Worm (Caenorhabditis elegans) whole organism, young adult: Measurements from ENCODE around the gene gyf-1.

ENCODE experiments used
- B0019.2 ChIP-seq: fragments of 200-800 bp; sonication (Bioruptor generic); conservative IDR thresholded peaks from 2 replicates; pipeline ENCODE4 v1.3.6; 2022; ENCODE audit warnings: missing genetic modification reagents, missing genetic modification characterization, missing compliant biosample characterization
- C06A6.2 ChIP-seq: fragments of 200-800 bp; sonication (Bioruptor generic); conservative IDR thresholded peaks from 2 replicates; pipeline ENCODE4 v1.3.6; 2022; ENCODE audit warnings: missing genetic modification characterization, missing compliant biosample characterization
- F22D6.2 ChIP-seq: sonication (generic microtip); optimal IDR thresholded peaks from 2 replicates; lab custom pipeline; 2016; ENCODE audit warnings: mild to moderate bottlenecking, missing genetic modification characterization, missing compliant biosample characterization
- F33H1.4 ChIP-seq: fragments of 200-800 bp; sonication (Bioruptor generic); IDR thresholded peaks from 2 replicates; pipeline ENCODE4 v1.3.6; 2022; ENCODE audit warnings: missing genetic modification reagents, missing genetic modification characterization, missing compliant biosample characterization
- F39B2.1 ChIP-seq: fragments of 200-800 bp; sonication (Bioruptor generic); IDR thresholded peaks from 2 replicates; pipeline ENCODE4 v1.3.6; 2022; ENCODE audit warnings: missing genetic modification reagents, missing genetic modification characterization, missing compliant biosample characterization
- F52B5.7 ChIP-seq: sonication (generic microtip); optimal IDR thresholded peaks from 2 replicates; lab custom pipeline; 2016; ENCODE audit warnings: mild to moderate bottlenecking, missing genetic modification characterization, missing compliant biosample characterization
- F57A8.1 ChIP-seq: fragments of 200-800 bp; sonication (Bioruptor generic); optimal IDR thresholded peaks from 2 replicates; lab custom pipeline; 2018; ENCODE audit warnings: mild to moderate bottlenecking, missing genetic modification characterization, moderate library complexity, missing compliant biosample characterization
- Y67H2A.10 ChIP-seq: fragments of 200-800 bp; sonication (Bioruptor generic); conservative IDR thresholded peaks from 2 replicates; pipeline ENCODE4 v1.3.6; 2022; ENCODE audit warnings: missing genetic modification reagents, missing genetic modification characterization, missing compliant biosample characterization
- Y79H2A.3 ChIP-seq: fragments of 200-800 bp; sonication (Bioruptor generic); conservative IDR thresholded peaks from 2 replicates; pipeline ENCODE4 v1.3.6; 2022; ENCODE audit warnings: missing genetic modification reagents, missing genetic modification characterization, missing compliant biosample characterization
- ZK185.1 ChIP-seq: sonication (generic microtip); optimal IDR thresholded peaks from 2 replicates; lab custom pipeline; 2016; ENCODE audit warnings: mild to moderate bottlenecking, missing genetic modification characterization, missing compliant biosample characterization; ENCODE audit not compliant: poor library complexity, severe bottlenecking
- ama-1 ChIP-seq, 3 experiments: fragments of 150-350 bp in 1 of 3; sonication (generic microtip) in 2 of 3; optimal IDR thresholded peaks; 2 replicates each; lab custom pipeline; 2014 to 2018; ENCODE audit warnings: missing biosample characterization in 2 of 3, missing genetic modification characterization in 2 of 3, missing genetic modification reagents in 2 of 3
- aptf-3 ChIP-seq: fragments of 200-800 bp; sonication (Bioruptor generic); IDR thresholded peaks from 2 replicates; pipeline ENCODE4 v1.3.6; 2022; ENCODE audit warnings: missing genetic modification characterization, missing compliant biosample characterization
- attf-3 ChIP-seq: fragments of 200-800 bp; sonication (Bioruptor generic); conservative IDR thresholded peaks from 2 replicates; pipeline ENCODE4 v1.3.6; 2022; ENCODE audit warnings: missing genetic modification reagents, missing genetic modification characterization, missing compliant biosample characterization
- attf-5 ChIP-seq: fragments of 200-800 bp; sonication (Bioruptor generic); optimal IDR thresholded peaks from 2 replicates; lab custom pipeline; 2018; ENCODE audit warnings: mild to moderate bottlenecking, missing genetic modification characterization, missing compliant biosample characterization
- bed-1 ChIP-seq: fragments of 200-800 bp; sonication (Bioruptor generic); IDR thresholded peaks from 2 replicates; pipeline ENCODE4 v1.3.6; 2022; ENCODE audit warnings: missing genetic modification reagents, missing genetic modification characterization, missing compliant biosample characterization
- cebp-1 ChIP-seq, 2 experiments: fragments of 200-800 bp in 1 of 2; sonication (Bioruptor generic) in 1 of 2; sonication (generic microtip) in 1 of 2; IDR thresholded peaks in 1 of 2; optimal IDR thresholded peaks in 1 of 2; 2 replicates each; pipeline versions ENCODE4 v1.3.6 to Lab custom; 2017 to 2022; ENCODE audit warnings: missing compliant biosample characterization in 2 of 2, missing genetic modification characterization in 2 of 2, mild to moderate bottlenecking in 1 of 2, missing genetic modification reagents in 1 of 2, moderate library complexity in 1 of 2
- ceh-27 ChIP-seq: fragments of 200-800 bp; sonication (Bioruptor generic); optimal IDR thresholded peaks from 2 replicates; lab custom pipeline; 2018; ENCODE audit warnings: mild to moderate bottlenecking, missing genetic modification characterization, moderate library complexity, missing compliant biosample characterization
- ceh-79 ChIP-seq: sonication (generic microtip); optimal IDR thresholded peaks from 2 replicates; lab custom pipeline; 2017; ENCODE audit warnings: mild to moderate bottlenecking, missing genetic modification characterization, missing compliant biosample characterization
- ceh-91 ChIP-seq: fragments of 200-800 bp; sonication (Bioruptor generic); IDR thresholded peaks from 2 replicates; pipeline ENCODE4 v1.3.6; 2022; ENCODE audit warnings: missing genetic modification reagents, missing genetic modification characterization, missing compliant biosample characterization
- dpl-1 ChIP-seq: fragments of 150-350 bp; optimal IDR thresholded peaks from 2 replicates; lab custom pipeline; 2014; ENCODE audit warnings: missing biosample characterization, missing genetic modification reagents, missing genetic modification characterization
- egl-18 ChIP-seq: fragments of 200-800 bp; sonication (Bioruptor generic); IDR thresholded peaks from 2 replicates; pipeline ENCODE4 v1.3.6; 2022; ENCODE audit warnings: missing genetic modification reagents, missing genetic modification characterization, missing compliant biosample characterization
- egl-44 ChIP-seq: fragments of 200-800 bp; sonication (Bioruptor generic); IDR thresholded peaks from 2 replicates; pipeline ENCODE4 v1.3.6; 2022; ENCODE audit warnings: missing genetic modification reagents, missing genetic modification characterization, missing compliant biosample characterization
- egrh-3 ChIP-seq: fragments of 200-800 bp; sonication (Bioruptor generic); IDR thresholded peaks from 2 replicates; pipeline ENCODE4 v1.3.6; 2022; ENCODE audit warnings: missing genetic modification reagents, missing genetic modification characterization, missing compliant biosample characterization
- fkh-3 ChIP-seq: sonication (generic microtip); optimal IDR thresholded peaks from 2 replicates; lab custom pipeline; 2016; ENCODE audit warnings: mild to moderate bottlenecking, missing genetic modification characterization, missing compliant biosample characterization
- gei-17 ChIP-seq: fragments of 200-800 bp; sonication (Bioruptor generic); optimal IDR thresholded peaks from 2 replicates; lab custom pipeline; 2018; ENCODE audit warnings: mild to moderate bottlenecking, missing genetic modification characterization, missing compliant biosample characterization
- him-1 ChIP-seq: sonication (generic microtip); optimal IDR thresholded peaks from 2 replicates; lab custom pipeline; 2016; ENCODE audit warnings: missing genotype, missing genetic modification reagents, missing genetic modification characterization, missing compliant biosample characterization
- hlh-12 ChIP-seq: sonication (generic microtip); optimal IDR thresholded peaks from 2 replicates; lab custom pipeline; 2016; ENCODE audit warnings: missing genetic modification characterization, missing compliant biosample characterization
- hmg-1.2 ChIP-seq: fragments of 200-800 bp; sonication (Bioruptor generic); IDR thresholded peaks from 2 replicates; pipeline ENCODE4 v1.3.6; 2022; ENCODE audit warnings: missing genetic modification reagents, missing genetic modification characterization, missing compliant biosample characterization
- hrde-1 ChIP-seq: sonication (generic microtip); optimal IDR thresholded peaks from 2 replicates; lab custom pipeline; 2016; ENCODE audit warnings: missing genetic modification characterization, mild to moderate bottlenecking, missing compliant biosample characterization, moderate library complexity, missing genotype, missing genetic modification reagents, borderline replicate concordance
- let-526 ChIP-seq: fragments of 200-800 bp; sonication (Bioruptor generic); IDR thresholded peaks from 2 replicates; pipeline ENCODE4 v1.3.6; 2022; ENCODE audit warnings: missing genetic modification reagents, missing genetic modification characterization, missing compliant biosample characterization
- let-607 ChIP-seq, 2 experiments: fragments of 200-800 bp in 1 of 2; sonication (Bioruptor generic) in 1 of 2; sonication (generic microtip) in 1 of 2; optimal IDR thresholded peaks; 2 replicates each; lab custom pipeline; 2016 to 2018; ENCODE audit warnings: mild to moderate bottlenecking in 2 of 2, missing compliant biosample characterization in 2 of 2, missing genetic modification characterization in 2 of 2, moderate library complexity in 2 of 2, missing genotype in 1 of 2
- lin-26 ChIP-seq: fragments of 200-800 bp; sonication (Bioruptor generic); IDR thresholded peaks from 2 replicates; pipeline ENCODE4 v1.3.6; 2022; ENCODE audit warnings: missing genetic modification reagents, missing genetic modification characterization, missing compliant biosample characterization
- lin-40 ChIP-seq: sonication (generic microtip); optimal IDR thresholded peaks from 2 replicates; lab custom pipeline; 2016; ENCODE audit warnings: missing genetic modification characterization, mild to moderate bottlenecking, missing compliant biosample characterization, missing genotype, missing genetic modification reagents
- madf-8 ChIP-seq: fragments of 200-800 bp; sonication (Bioruptor generic); conservative IDR thresholded peaks from 2 replicates; pipeline ENCODE4 v1.3.6; 2022; ENCODE audit warnings: missing genetic modification reagents, missing genetic modification characterization, missing compliant biosample characterization
- mcd-1 ChIP-seq: fragments of 200-800 bp; sonication (Bioruptor generic); IDR thresholded peaks from 2 replicates; pipeline ENCODE4 v1.3.6; 2022; ENCODE audit warnings: missing genetic modification reagents, missing genetic modification characterization, missing compliant biosample characterization
- mes-4 ChIP-seq: sonication (generic microtip); optimal IDR thresholded peaks from 2 replicates; lab custom pipeline; 2016; ENCODE audit warnings: missing genotype, missing genetic modification characterization, missing compliant biosample characterization
- nfya-2 ChIP-seq: fragments of 200-800 bp; sonication (Bioruptor generic); IDR thresholded peaks from 2 replicates; pipeline ENCODE4 v1.3.6; 2022; ENCODE audit warnings: missing genetic modification reagents, missing genetic modification characterization, missing compliant biosample characterization
- nhr-27 ChIP-seq: fragments of 200-800 bp; sonication (Bioruptor generic); optimal IDR thresholded peaks from 2 replicates; lab custom pipeline; 2018; ENCODE audit warnings: mild to moderate bottlenecking, missing genetic modification characterization, moderate library complexity, missing compliant biosample characterization
- nhr-80 ChIP-seq: sonication (generic microtip); optimal IDR thresholded peaks from 2 replicates; lab custom pipeline; 2016; ENCODE audit warnings: missing genetic modification characterization, missing compliant biosample characterization
- repo-1 ChIP-seq: sonication (generic microtip); optimal IDR thresholded peaks from 2 replicates; lab custom pipeline; 2017; ENCODE audit warnings: mild to moderate bottlenecking, missing genetic modification characterization, missing compliant biosample characterization
- sea-2 ChIP-seq: fragments of 200-800 bp; sonication (Bioruptor generic); IDR thresholded peaks from 2 replicates; pipeline ENCODE4 v1.3.6; 2022; ENCODE audit warnings: missing genetic modification characterization, missing compliant biosample characterization
- snpc-1.3 ChIP-seq: sonication (generic microtip); optimal IDR thresholded peaks from 2 replicates; lab custom pipeline; 2017; ENCODE audit warnings: missing genetic modification characterization, mild to moderate bottlenecking, missing compliant biosample characterization, antibody characterized with exemption, moderate library complexity, missing genotype, missing genetic modification reagents; ENCODE audit not compliant: insufficient read depth
- snpc-3.4 ChIP-seq: sonication (generic microtip); optimal IDR thresholded peaks from 2 replicates; lab custom pipeline; 2017; ENCODE audit warnings: missing genetic modification characterization, mild to moderate bottlenecking, missing compliant biosample characterization, antibody characterized with exemption, moderate library complexity, missing genotype, missing genetic modification reagents
- sptf-2 ChIP-seq: fragments of 200-800 bp; sonication (Bioruptor generic); optimal IDR thresholded peaks from 2 replicates; lab custom pipeline; 2018; ENCODE audit warnings: mild to moderate bottlenecking, missing genetic modification characterization, missing compliant biosample characterization
- unc-130 ChIP-seq: sonication (generic microtip); optimal IDR thresholded peaks from 2 replicates; lab custom pipeline; 2016; ENCODE audit warnings: missing genetic modification reagents, missing genetic modification characterization, missing compliant biosample characterization
- zim-3 ChIP-seq: sonication (generic microtip); optimal IDR thresholded peaks from 2 replicates; lab custom pipeline; 2017; ENCODE audit warnings: mild to moderate bottlenecking, missing genetic modification characterization, moderate library complexity, missing compliant biosample characterization
- ztf-18 ChIP-seq: sonication (generic microtip); optimal IDR thresholded peaks from 2 replicates; lab custom pipeline; 2016; ENCODE audit warnings: missing genotype, mild to moderate bottlenecking, missing genetic modification characterization, missing compliant biosample characterization
- ztf-6 ChIP-seq: fragments of 200-800 bp; sonication (Bioruptor generic); IDR thresholded peaks from 2 replicates; pipeline ENCODE4 v1.3.6; 2022; ENCODE audit warnings: missing genetic modification reagents, missing genetic modification characterization, missing compliant biosample characterization

gyf-1 gene

DNA sequence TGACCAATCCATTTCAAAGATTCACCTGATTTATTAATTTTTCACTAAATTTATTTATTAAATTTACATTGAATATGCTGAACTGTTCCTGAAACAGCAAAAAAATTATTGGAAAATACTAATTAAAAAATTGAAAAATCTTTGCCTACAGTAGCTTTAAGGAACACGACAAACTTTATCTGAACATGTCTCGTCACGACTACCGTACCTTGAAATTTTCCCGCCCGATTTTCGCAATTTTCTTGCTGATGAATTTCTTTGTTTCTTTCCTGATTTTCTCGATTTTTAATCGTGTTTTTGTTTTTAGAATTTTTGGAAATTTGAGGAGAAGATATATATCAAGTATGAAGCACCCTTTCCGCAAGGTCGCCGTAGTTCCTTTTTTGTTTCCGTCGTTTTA, 1.1 kb upstream of the gyf-1 start:
- no peak for TF ChIP-seq gei-17
- TF ChIP-seq aptf-3, result no peak
- no peak for TF ChIP-seq sptf-2 (GFP tag; lab: Kevin White, UChicago)
- no peak for TF ChIP-seq F39B2.1
- no peak for TF ChIP-seq hmg-1.2 (GFP tag; lab: Robert Waterston, UW)
- no peak for TF ChIP-seq ztf-18 (tag; lab: Kevin White, UChicago)
- TF ChIP-seq F57A8.1 (GFP tag; lab: Kevin White, UChicago), result no peak
- TF ChIP-seq ceh-79 (tag; lab: Kevin White, UChicago), result no peak
- no peak for TF ChIP-seq lin-26 (GFP tag; lab: Robert Waterston, UW)
- TF ChIP-seq Y67H2A.10 (GFP tag; lab: Robert Waterston, UW), result no peak
- no peak for TF ChIP-seq fkh-3 (tag; lab: Kevin White, UChicago)
- TF ChIP-seq nhr-80 (tag; lab: Kevin White, UChicago), result no peak
- TF ChIP-seq egl-18 (GFP tag; lab: Robert Waterston, UW), result no peak
- TF ChIP-seq F22D6.2 (tag; lab: Kevin White, UChicago), result no peak
- TF ChIP-seq hlh-12, result no peak
- TF ChIP-seq ceh-27 (GFP tag; lab: Kevin White, UChicago), result no peak
- TF ChIP-seq C06A6.2 (GFP tag; lab: Robert Waterston, UW), result no peak
- TF ChIP-seq lin-40 (tag; lab: Kevin White, UChicago), result no peak
- no peak for TF ChIP-seq F52B5.7 (tag; lab: Kevin White, UChicago)
- no peak for TF ChIP-seq ama-1 (optimal IDR thresholded peaks at IDR 0.05; lab: Kevin White, UChicago)
- TF ChIP-seq ama-1 (GFP tag; optimal IDR thresholded peaks at IDR 0.05; lab: Kevin White, UChicago), result no peak
- no peak for TF ChIP-seq let-607 (tag; optimal IDR thresholded peaks at IDR 0.05; lab: Kevin White, UChicago)
- TF ChIP-seq hrde-1 (tag; lab: Kevin White, UChicago), result no peak
- TF ChIP-seq ztf-6, result no peak
- TF ChIP-seq egrh-3, result no peak
- no peak for TF ChIP-seq ZK185.1 (tag; lab: Kevin White, UChicago)
- no peak for TF ChIP-seq B0019.2 (GFP tag; lab: Robert Waterston, UW)
- no peak for TF ChIP-seq sea-2 (GFP tag; lab: Robert Waterston, UW)
- TF ChIP-seq mes-4 (tag; lab: Kevin White, UChicago), result no peak
- no peak for TF ChIP-seq attf-3 (GFP tag; lab: Robert Waterston, UW)
- peak; percentile 34 for TF ChIP-seq snpc-3.4 (tag; lab: Kevin White, UChicago)
- no peak for TF ChIP-seq let-526 (GFP tag; lab: Robert Waterston, UW)
- no peak for TF ChIP-seq nhr-27 (tag; lab: Kevin White, UChicago)
- no peak for TF ChIP-seq egl-44 (GFP tag; lab: Robert Waterston, UW)
- TF ChIP-seq dpl-1 (GFP tag; lab: Kevin White, UChicago), result peak; percentile 62
- no peak for TF ChIP-seq cebp-1 (GFP tag; IDR thresholded peaks at IDR 0.05; lab: Robert Waterston, UW)
- no peak for TF ChIP-seq cebp-1 (tag; optimal IDR thresholded peaks at IDR 0.05; lab: Kevin White, UChicago)
- TF ChIP-seq nfya-2 (GFP tag; lab: Robert Waterston, UW), result no peak
- no peak for TF ChIP-seq him-1 (tag; lab: Kevin White, UChicago)
- no peak for TF ChIP-seq unc-130 (GFP tag; lab: Kevin White, UChicago)
- TF ChIP-seq madf-8, result peak; percentile 82
- TF ChIP-seq attf-5 (GFP tag; lab: Kevin White, UChicago), result no peak
- no peak for TF ChIP-seq bed-1
- no peak for TF ChIP-seq snpc-1.3 (tag; lab: Kevin White, UChicago)
- no peak for TF ChIP-seq repo-1 (tag; lab: Kevin White, UChicago)
- no peak for TF ChIP-seq mcd-1 (GFP tag; lab: Robert Waterston, UW)
- TF ChIP-seq F33H1.4 (GFP tag; lab: Robert Waterston, UW), result peak; percentile 89
- peak; percentile 47; the same call in 1 of the 2 replicates for TF ChIP-seq ceh-91 (GFP tag; lab: Robert Waterston, UW)
- no peak for TF ChIP-seq Y79H2A.3 (GFP tag; lab: Robert Waterston, UW)
- TF ChIP-seq zim-3 (tag; lab: Kevin White, UChicago), result no peak
